Worm (Caenorhabditis elegans) whole organism, late embryonic: ENCODE measurements around the gene C34C12.9.

Source experiments
- F13H6.1 ChIP-seq: sonication (generic microtip); optimal IDR thresholded peaks from 2 replicates; lab custom pipeline; 2016; ENCODE audit warnings: missing genetic modification characterization, missing compliant biosample characterization
- K02D7.2 ChIP-seq: sonication (generic microtip); optimal IDR thresholded peaks from 2 replicates; lab custom pipeline; 2017; ENCODE audit warnings: mild to moderate bottlenecking, missing genetic modification characterization, missing compliant biosample characterization
- T23F11.4 ChIP-seq: fragments of 200-800 bp; sonication (Bioruptor generic); optimal IDR thresholded peaks from 2 replicates; lab custom pipeline; 2018; ENCODE audit warnings: mild to moderate bottlenecking, missing genetic modification characterization, missing compliant biosample characterization
- Y22D7AL.16 ChIP-seq: sonication (generic microtip); optimal IDR thresholded peaks from 2 replicates; lab custom pipeline; 2016; ENCODE audit warnings: missing genetic modification characterization, missing compliant biosample characterization
- ama-1 ChIP-seq: fragments of 150-350 bp; optimal IDR thresholded peaks from 2 replicates; lab custom pipeline; 2014
- ceh-14 ChIP-seq: sonication (generic microtip); optimal IDR thresholded peaks from 2 replicates; lab custom pipeline; 2016; ENCODE audit warnings: missing genotype, missing genetic modification characterization, missing compliant biosample characterization
- ceh-19 ChIP-seq: fragments of 200-800 bp; sonication (Bioruptor generic); optimal IDR thresholded peaks from 2 replicates; lab custom pipeline; 2018; ENCODE audit warnings: mild to moderate bottlenecking, missing genetic modification characterization, missing compliant biosample characterization
- ceh-2 ChIP-seq: sonication (generic microtip); optimal IDR thresholded peaks from 2 replicates; lab custom pipeline; 2016; ENCODE audit warnings: missing genotype, missing genetic modification characterization, missing compliant biosample characterization
- ceh-22 ChIP-seq: sonication (generic microtip); optimal IDR thresholded peaks from 2 replicates; lab custom pipeline; 2017; ENCODE audit warnings: missing biosample characterization, missing genetic modification characterization
- ceh-31 ChIP-seq: sonication (generic microtip); optimal IDR thresholded peaks from 2 replicates; lab custom pipeline; 2016; ENCODE audit warnings: missing genetic modification characterization, missing compliant biosample characterization
- ceh-9 ChIP-seq: sonication (generic microtip); optimal IDR thresholded peaks from 2 replicates; lab custom pipeline; 2016; ENCODE audit warnings: mild to moderate bottlenecking, missing genetic modification characterization, inconsistent platforms, missing compliant biosample characterization
- elt-2 ChIP-seq: sonication (generic microtip); optimal IDR thresholded peaks from 2 replicates; lab custom pipeline; 2016; ENCODE audit warnings: missing genetic modification reagents, missing genetic modification characterization, missing compliant biosample characterization
- ets-4 ChIP-seq: sonication (generic microtip); optimal IDR thresholded peaks from 2 replicates; lab custom pipeline; 2016; ENCODE audit warnings: missing genetic modification characterization, missing compliant biosample characterization
- fkh-10 ChIP-seq: fragments of 150-350 bp; optimal IDR thresholded peaks from 2 replicates; lab custom pipeline; 2014; ENCODE audit warnings: missing biosample characterization, missing genetic modification reagents, missing genetic modification characterization
- fkh-6 ChIP-seq: sonication (generic microtip); optimal IDR thresholded peaks from 2 replicates; lab custom pipeline; 2016; ENCODE audit warnings: missing genetic modification characterization, missing compliant biosample characterization
- hlh-30 ChIP-seq: sonication (generic microtip); optimal IDR thresholded peaks from 2 replicates; lab custom pipeline; 2017; ENCODE audit warnings: antibody characterized with exemption, missing genetic modification characterization, missing compliant biosample characterization; ENCODE audit not compliant: insufficient read depth
- hlh-6 ChIP-seq: sonication (generic microtip); optimal IDR thresholded peaks from 2 replicates; lab custom pipeline; 2016; ENCODE audit warnings: missing genotype, missing genetic modification characterization, missing compliant biosample characterization
- hlh-8 ChIP-seq: sonication (generic microtip); optimal IDR thresholded peaks from 2 replicates; lab custom pipeline; 2016; ENCODE audit warnings: missing genotype, missing genetic modification characterization, missing compliant biosample characterization
- lim-6 ChIP-seq: sonication (generic microtip); optimal IDR thresholded peaks from 2 replicates; lab custom pipeline; 2016; ENCODE audit warnings: missing genetic modification characterization, missing compliant biosample characterization
- lin-11 ChIP-seq: fragments of 200-800 bp; sonication (Bioruptor generic); optimal IDR thresholded peaks from 2 replicates; lab custom pipeline; 2018; ENCODE audit warnings: mild to moderate bottlenecking, missing genetic modification characterization, missing compliant biosample characterization
- madf-2 ChIP-seq: sonication (generic microtip); optimal IDR thresholded peaks from 2 replicates; lab custom pipeline; 2017; ENCODE audit warnings: missing genetic modification characterization, missing compliant biosample characterization
- nhr-232 ChIP-seq: sonication (generic microtip); optimal IDR thresholded peaks from 2 replicates; lab custom pipeline; 2016; ENCODE audit warnings: missing genetic modification characterization, missing compliant biosample characterization
- odd-2 ChIP-seq: sonication (generic microtip); optimal IDR thresholded peaks from 2 replicates; lab custom pipeline; 2017; ENCODE audit warnings: antibody characterized with exemption, mild to moderate bottlenecking, missing genetic modification characterization, missing compliant biosample characterization
- pax-1 ChIP-seq: fragments of 150-350 bp; optimal IDR thresholded peaks from 2 replicates; lab custom pipeline; 2014; ENCODE audit warnings: missing biosample characterization, missing genetic modification characterization
- pha-2 ChIP-seq: sonication (generic microtip); optimal IDR thresholded peaks from 2 replicates; lab custom pipeline; 2017; ENCODE audit warnings: mild to moderate bottlenecking, missing genetic modification characterization, missing compliant biosample characterization
- pha-4 ChIP-seq: fragments of 150-350 bp; optimal IDR thresholded peaks from 2 replicates; lab custom pipeline; 2018; ENCODE audit warnings: missing biosample characterization, missing genetic modification reagents, missing genetic modification characterization
- pros-1 ChIP-seq: fragments of 150-350 bp; optimal IDR thresholded peaks from 2 replicates; lab custom pipeline; 2014; ENCODE audit warnings: missing biosample characterization, missing genetic modification reagents, missing genetic modification characterization
- ref-2 ChIP-seq: sonication (generic microtip); optimal IDR thresholded peaks from 2 replicates; lab custom pipeline; 2016; ENCODE audit warnings: missing genetic modification characterization, missing compliant biosample characterization
- rnt-1 ChIP-seq: sonication (generic microtip); optimal IDR thresholded peaks from 2 replicates; lab custom pipeline; 2016; ENCODE audit warnings: missing genetic modification characterization, missing compliant biosample characterization
- sox-2 ChIP-seq: fragments of 200-800 bp; sonication (Bioruptor generic); IDR thresholded peaks from 2 replicates; pipeline ENCODE4 v1.3.6; 2022; ENCODE audit warnings: missing genetic modification reagents, missing genetic modification characterization, missing compliant biosample characterization
- sox-4 ChIP-seq: sonication (generic microtip); optimal IDR thresholded peaks from 2 replicates; lab custom pipeline; 2017; ENCODE audit warnings: mild to moderate bottlenecking, missing genetic modification characterization, inconsistent platforms, missing compliant biosample characterization
- syd-9 ChIP-seq: sonication (generic microtip); optimal IDR thresholded peaks from 2 replicates; lab custom pipeline; 2016; ENCODE audit warnings: mild to moderate bottlenecking, missing genetic modification characterization, moderate library complexity, missing compliant biosample characterization
- tbx-2 ChIP-seq: sonication (generic microtip); optimal IDR thresholded peaks from 2 replicates; lab custom pipeline; 2016; ENCODE audit warnings: missing genetic modification characterization, missing compliant biosample characterization
- tbx-7 ChIP-seq: sonication (generic microtip); optimal IDR thresholded peaks from 2 replicates; lab custom pipeline; 2016; ENCODE audit warnings: missing genotype, missing genetic modification characterization, missing compliant biosample characterization
- ttx-3 ChIP-seq: sonication (generic microtip); optimal IDR thresholded peaks from 2 replicates; lab custom pipeline; 2016; ENCODE audit warnings: missing genetic modification reagents, missing genetic modification characterization, missing compliant biosample characterization
- unc-3 ChIP-seq, 2 experiments: fragments of 200-800 bp in 1 of 2; sonication (Bioruptor generic) in 1 of 2; sonication (generic microtip) in 1 of 2; conservative IDR thresholded peaks in 1 of 2; optimal IDR thresholded peaks in 1 of 2; 2 replicates each; pipeline versions ENCODE4 v1.3.6 to Lab custom; 2016 to 2022; ENCODE audit warnings: missing compliant biosample characterization in 2 of 2, missing genetic modification characterization in 2 of 2, missing genetic modification reagents in 1 of 2
- unc-42 ChIP-seq: sonication (generic microtip); optimal IDR thresholded peaks from 2 replicates; lab custom pipeline; 2016; ENCODE audit warnings: missing genotype, missing genetic modification characterization, missing compliant biosample characterization
- ztf-16 ChIP-seq: sonication (generic microtip); optimal IDR thresholded peaks from 2 replicates; lab custom pipeline; 2017; ENCODE audit warnings: missing genetic modification characterization, missing compliant biosample characterization

C34C12.9 gene

ce11 chrIII:3475497-3475896 lies at the start of gene C34C12.9:
Gene C34C12.9 (minus strand): TSS chrIII:3475512.
- TF ChIP-seq T23F11.4 (GFP tag; lab: Kevin White, UChicago), result no peak
- no peak for TF ChIP-seq odd-2 (tag; lab: Kevin White, UChicago)
- no peak for TF ChIP-seq ceh-22 (tag; lab: Kevin White, UChicago)
- TF ChIP-seq lim-6 (tag; lab: Kevin White, UChicago), result no peak
- no peak for TF ChIP-seq hlh-6 (tag; lab: Kevin White, UChicago)
- no peak for TF ChIP-seq Y22D7AL.16 (tag; lab: Kevin White, UChicago)
- TF ChIP-seq ceh-14 (tag; lab: Kevin White, UChicago), result no peak
- TF ChIP-seq hlh-30 (tag; lab: Kevin White, UChicago), result no peak
- no peak for TF ChIP-seq fkh-6 (tag; lab: Kevin White, UChicago)
- no peak for TF ChIP-seq madf-2 (tag; lab: Kevin White, UChicago)
- TF ChIP-seq ztf-16 (tag; lab: Kevin White, UChicago), result no peak
- TF ChIP-seq ttx-3 (tag; lab: Kevin White, UChicago), result no peak

- TF ChIP-seq fkh-10 (GFP tag; lab: Kevin White, UChicago) (no peak), pros-1 (tag; lab: Kevin White, UChicago) (no peak), F13H6.1 (tag; lab: Kevin White, UChicago) (no peak), ama-1 (no peak), nhr-232 (tag; lab: Kevin White, UChicago) (no peak), lin-11 (tag; lab: Kevin White, UChicago) (no peak), elt-2 (tag; lab: Kevin White, UChicago) (no peak), ceh-9 (tag; lab: Kevin White, UChicago) (no peak), tbx-2 (tag; lab: Kevin White, UChicago) (no peak), ceh-31 (tag; lab: Kevin White, UChicago) (no peak), sox-2 (GFP tag; lab: Robert Waterston, UW) (no peak)
Observed at ce11 chrIII:3523363-3523762, 48.1 kb upstream of the C34C12.9 start.

ce11 chrIII:3520417-3520816 lies 45.1 kb upstream of the C34C12.9 start:
- TF ChIP-seq elt-2 (tag; lab: Kevin White, UChicago) (peak; percentile 23), pha-2 (no peak)
- TF ChIP-seq, all 69 proteins: peak for 1

DNA sequence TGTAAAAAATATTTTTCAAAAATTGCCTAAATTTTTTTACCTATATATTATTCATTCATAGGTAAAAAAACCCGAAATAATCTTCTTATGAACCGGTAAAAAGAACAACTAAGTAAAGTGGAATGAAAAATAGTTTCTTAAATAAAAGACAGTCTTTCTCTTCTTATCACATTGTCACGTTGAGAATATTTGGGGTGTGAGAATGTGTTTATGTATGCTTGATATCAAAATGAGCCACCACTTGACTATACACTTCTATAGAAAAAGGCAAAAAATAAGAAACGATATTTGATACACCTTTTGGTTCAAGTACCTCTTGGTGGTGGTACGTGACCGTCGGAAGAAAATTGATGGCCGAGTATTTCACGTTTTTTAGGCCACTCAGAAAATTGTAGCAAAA lies 44.2 kb upstream of the C34C12.9 start, which contains the start of gene hmit-1.3:
Gene hmit-1.3 (minus strand): TSS at position 103 of the 400 bp plus-strand sequence.
- no peak for TF ChIP-seq ztf-16 (tag; lab: Kevin White, UChicago)
- TF ChIP-seq pros-1 (tag; lab: Kevin White, UChicago), result no peak
- no peak for TF ChIP-seq K02D7.2 (tag; lab: Kevin White, UChicago)
- TF ChIP-seq syd-9, result no peak
- no peak for TF ChIP-seq ets-4 (tag; lab: Kevin White, UChicago)

- TF ChIP-seq ceh-2, result no peak
- no peak for TF ChIP-seq F13H6.1 (tag; lab: Kevin White, UChicago)
- TF ChIP-seq unc-3 (GFP tag; conservative IDR thresholded peaks at IDR 0.05; lab: Robert Waterston, UW), result no peak
- no peak for TF ChIP-seq unc-3 (tag; optimal IDR thresholded peaks at IDR 0.05; lab: Kevin White, UChicago)
- no peak for TF ChIP-seq tbx-7 (tag; lab: Kevin White, UChicago)
- TF ChIP-seq ceh-19 (GFP tag; lab: Kevin White, UChicago), result no peak
- TF ChIP-seq ceh-14 (tag; lab: Kevin White, UChicago), result no peak
- no peak for TF ChIP-seq lim-6 (tag; lab: Kevin White, UChicago)
- no peak for TF ChIP-seq pax-1
Observed at ce11 chrIII:3511808-3512207, 36.5 kb upstream of the C34C12.9 start.

DNA sequence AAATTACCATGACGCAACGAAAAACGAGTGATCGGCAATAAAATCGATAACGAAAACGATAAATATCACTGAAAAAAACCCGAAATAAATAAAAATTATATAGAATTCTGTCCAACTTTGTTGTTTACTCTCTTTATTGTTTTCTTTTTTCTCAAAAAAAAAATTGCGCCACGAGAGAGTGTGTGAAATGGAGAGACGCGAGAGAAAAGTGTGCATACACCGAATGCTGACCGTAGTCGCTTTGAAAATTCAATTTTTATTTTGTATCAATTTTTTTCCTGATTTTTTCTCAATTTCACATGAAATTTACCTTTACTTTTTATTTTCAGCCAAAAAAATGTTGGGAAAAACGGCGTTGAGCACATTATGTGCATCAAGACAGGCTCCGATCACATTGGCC lies 34.6 kb upstream of the C34C12.9 start, which contains the start of the genes M01F1.4 and mrpl-35:
Gene M01F1.4 (minus strand): TSS at position 126 of the 400 bp plus-strand sequence.
Gene mrpl-35 (plus strand): TSS at position 330 of the 400 bp plus-strand sequence.
- TF ChIP-seq ref-2 (tag; lab: Kevin White, UChicago) (no peak), unc-42 (peak; percentile 35), pha-4 (no peak), hlh-8 (tag; lab: Kevin White, UChicago) (no peak), sox-2 (GFP tag; lab: Robert Waterston, UW) (no peak), unc-3 (GFP tag; conservative IDR thresholded peaks at IDR 0.05; lab: Robert Waterston, UW) (no peak), unc-3 (tag; optimal IDR thresholded peaks at IDR 0.05; lab: Kevin White, UChicago) (no peak), sox-4 (tag; lab: Kevin White, UChicago) (no peak), rnt-1 (tag; lab: Kevin White, UChicago) (no peak)
